Fruit fly (Drosophila melanogaster) whole organism, prepupa: ENCODE data around the gene TwdlV.

Source experiments
- CG10669 ChIP-seq: fragments of 200-800 bp; sonication (Bioruptor generic); optimal IDR thresholded peaks from 3 replicates; lab custom pipeline; 2018; ENCODE audit warnings: missing biosample characterization, mild to moderate bottlenecking, missing genetic modification characterization, moderate library complexity
- CG11762 ChIP-seq: fragments of 200-800 bp; sonication (Bioruptor generic); optimal IDR thresholded peaks from 3 replicates; lab custom pipeline; 2016; ENCODE audit warnings: missing biosample characterization, missing genetic modification characterization; ENCODE audit not compliant: insufficient read depth
- CG15336 ChIP-seq: fragments of 200-800 bp; sonication (Bioruptor generic); IDR thresholded peaks from 2 replicates; pipeline ENCODE4 v1.3.6; 2022; ENCODE audit warnings: missing biosample characterization, missing genetic modification characterization
- CG1621 ChIP-seq: fragments of 200-800 bp; sonication (Bioruptor generic); optimal IDR thresholded peaks from 3 replicates; lab custom pipeline; 2018; ENCODE audit warnings: missing biosample characterization, mild to moderate bottlenecking, missing genetic modification characterization
- CG3032 ChIP-seq: fragments of 200-800 bp; optimal IDR thresholded peaks from 2 replicates; lab custom pipeline; 2019; ENCODE audit warnings: missing biosample characterization, mild to moderate bottlenecking, missing genetic modification characterization, moderate library complexity
- CG31627 ChIP-seq: fragments of 200-800 bp; sonication (Bioruptor generic); optimal IDR thresholded peaks from 3 replicates; lab custom pipeline; 2016; ENCODE audit warnings: missing biosample characterization, missing genetic modification characterization
- CG34406 ChIP-seq: fragments of 200-800 bp; sonication (Bioruptor generic); optimal IDR thresholded peaks from 3 replicates; lab custom pipeline; 2016; ENCODE audit warnings: missing biosample characterization, missing genetic modification characterization
- CG3919 ChIP-seq: fragments of 200-800 bp; sonication (Bioruptor generic); optimal IDR thresholded peaks from 3 replicates; lab custom pipeline; 2016; ENCODE audit warnings: missing biosample characterization, missing genetic modification characterization
- CG4318 ChIP-seq: fragments of 200-800 bp; sonication (Bioruptor generic); optimal IDR thresholded peaks from 3 replicates; lab custom pipeline; 2017; ENCODE audit warnings: missing biosample characterization, mild to moderate bottlenecking, missing genetic modification characterization
- CG6163 ChIP-seq: fragments of 200-800 bp; sonication (Bioruptor generic); IDR thresholded peaks from 3 replicates; pipeline ENCODE4 v1.3.6; 2022; ENCODE audit warnings: missing biosample characterization, missing genetic modification characterization
- CG6276 ChIP-seq: fragments of 200-800 bp; sonication (Bioruptor generic); optimal IDR thresholded peaks from 2 replicates; lab custom pipeline; 2017; ENCODE audit warnings: missing biosample characterization, mild to moderate bottlenecking, missing genetic modification characterization
- CG6792 ChIP-seq: fragments of 200-800 bp; sonication (Bioruptor generic); optimal IDR thresholded peaks from 3 replicates; lab custom pipeline; 2016; ENCODE audit warnings: missing biosample characterization, missing genetic modification characterization
- CG6854 ChIP-seq: fragments of 200-800 bp; sonication (Bioruptor generic); optimal IDR thresholded peaks from 2 replicates; lab custom pipeline; 2017; ENCODE audit warnings: missing biosample characterization, mild to moderate bottlenecking, missing genetic modification characterization
- CG7368 ChIP-seq: fragments of 200-800 bp; sonication (Bioruptor generic); optimal IDR thresholded peaks from 3 replicates; lab custom pipeline; 2016; ENCODE audit warnings: missing biosample characterization, missing genetic modification characterization
- CG8319 ChIP-seq: fragments of 200-800 bp; sonication (Bioruptor generic); optimal IDR thresholded peaks from 3 replicates; lab custom pipeline; 2016; ENCODE audit warnings: missing biosample characterization, missing genetic modification characterization
- CG8632 ChIP-seq: fragments of 200-800 bp; sonication (Bioruptor generic); optimal IDR thresholded peaks from 3 replicates; lab custom pipeline; 2016; ENCODE audit warnings: missing biosample characterization, missing genetic modification characterization
- CG9139 ChIP-seq: fragments of 200-800 bp; sonication (Bioruptor generic); optimal IDR thresholded peaks from 3 replicates; lab custom pipeline; 2017; ENCODE audit warnings: missing biosample characterization, mild to moderate bottlenecking, missing genetic modification characterization
- Eip75B ChIP-seq: fragments of 200-800 bp; sonication (Bioruptor generic); optimal IDR thresholded peaks from 3 replicates; lab custom pipeline; 2016; ENCODE audit warnings: missing biosample characterization, missing genetic modification characterization
- Eip78C ChIP-seq: fragments of 200-800 bp; sonication (Bioruptor generic); peaks from one replicate; lab custom pipeline; 2016; ENCODE audit warnings: missing biosample characterization, missing genetic modification characterization
- Eip93F ChIP-seq: fragments of 200-800 bp; sonication (Bioruptor generic); optimal IDR thresholded peaks from 2 replicates; lab custom pipeline; 2016; ENCODE audit warnings: missing biosample characterization, mild to moderate bottlenecking, missing genetic modification characterization
- Ets21C ChIP-seq: fragments of 200-800 bp; sonication (Bioruptor generic); optimal IDR thresholded peaks from 3 replicates; lab custom pipeline; 2016; ENCODE audit warnings: missing biosample characterization, missing genetic modification characterization
- Ets96B ChIP-seq: fragments of 200-800 bp; optimal IDR thresholded peaks from 2 replicates; lab custom pipeline; 2019; ENCODE audit warnings: missing biosample characterization, mild to moderate bottlenecking, missing genetic modification characterization, moderate library complexity
- Gug ChIP-seq: fragments of 200-800 bp; sonication (Bioruptor generic); IDR thresholded peaks from 2 replicates; pipeline ENCODE4 v1.3.6; 2022; ENCODE audit warnings: missing biosample characterization, missing genetic modification characterization
- Hr4 ChIP-seq: fragments of 200-800 bp; sonication (Bioruptor generic); optimal IDR thresholded peaks from 3 replicates; lab custom pipeline; 2016; ENCODE audit warnings: missing biosample characterization, missing genetic modification characterization
- Met ChIP-seq: fragments of 200-800 bp; sonication (Bioruptor generic); optimal IDR thresholded peaks from 3 replicates; lab custom pipeline; 2016; ENCODE audit warnings: missing biosample characterization, missing genetic modification characterization
- OdsH ChIP-seq: fragments of 200-800 bp; sonication (Bioruptor generic); optimal IDR thresholded peaks from 3 replicates; lab custom pipeline; 2016; ENCODE audit warnings: missing biosample characterization, missing genetic modification characterization
- Smox ChIP-seq: fragments of 200-800 bp; sonication (Bioruptor generic); optimal IDR thresholded peaks from 3 replicates; lab custom pipeline; 2016; ENCODE audit warnings: missing biosample characterization, missing genetic modification characterization
- Sox102F ChIP-seq: fragments of 200-800 bp; sonication (Bioruptor generic); optimal IDR thresholded peaks from 2 replicates; lab custom pipeline; 2016; ENCODE audit warnings: missing biosample characterization, mild to moderate bottlenecking, missing genetic modification characterization
- Sox14 ChIP-seq: fragments of 200-800 bp; sonication (Bioruptor generic); optimal IDR thresholded peaks from 3 replicates; lab custom pipeline; 2016; ENCODE audit warnings: missing biosample characterization, missing genetic modification characterization
- Sox15 ChIP-seq: fragments of 200-800 bp; sonication (Bioruptor generic); optimal IDR thresholded peaks from 3 replicates; lab custom pipeline; 2016; ENCODE audit warnings: missing biosample characterization, missing genetic modification characterization
- cyc ChIP-seq: fragments of 200-800 bp; sonication (Bioruptor generic); optimal IDR thresholded peaks from 3 replicates; lab custom pipeline; 2016; ENCODE audit warnings: missing biosample characterization, missing genetic modification characterization
- dsx ChIP-seq: fragments of 200-800 bp; optimal IDR thresholded peaks from 3 replicates; lab custom pipeline; 2019; ENCODE audit warnings: missing biosample characterization, mild to moderate bottlenecking, missing genetic modification characterization, moderate library complexity; ENCODE audit not compliant: poor library complexity, severe bottlenecking
- eg ChIP-seq: fragments of 200-800 bp; sonication (Bioruptor generic); IDR thresholded peaks from 3 replicates; pipeline ENCODE4 v1.3.6; 2022; ENCODE audit warnings: missing biosample characterization, missing genetic modification characterization
- esn ChIP-seq: fragments of 200-800 bp; sonication (Bioruptor generic); optimal IDR thresholded peaks from 2 replicates; lab custom pipeline; 2016; ENCODE audit warnings: missing biosample characterization, mild to moderate bottlenecking, missing genetic modification characterization, moderate library complexity
- fd85E ChIP-seq: fragments of 200-800 bp; sonication (Bioruptor generic); optimal IDR thresholded peaks from 3 replicates; lab custom pipeline; 2016; ENCODE audit warnings: missing biosample characterization, missing genetic modification characterization
- lz ChIP-seq: fragments of 200-800 bp; sonication (Bioruptor generic); optimal IDR thresholded peaks from 3 replicates; lab custom pipeline; 2016; ENCODE audit warnings: missing biosample characterization, missing genetic modification characterization
- net ChIP-seq: fragments of 200-800 bp; sonication (Bioruptor generic); optimal IDR thresholded peaks from 3 replicates; lab custom pipeline; 2016; ENCODE audit warnings: missing biosample characterization, missing genetic modification characterization
- pdm3 ChIP-seq: fragments of 200-800 bp; sonication (Bioruptor generic); optimal IDR thresholded peaks from 3 replicates; lab custom pipeline; 2016; ENCODE audit warnings: missing biosample characterization, missing genetic modification characterization
- salr ChIP-seq, 2 experiments: fragments of 200-800 bp; sonication (Bioruptor generic); optimal IDR thresholded peaks; 3 replicates each; lab custom pipeline; 2016 to 2018; ENCODE audit warnings: missing biosample characterization in 2 of 2, missing genetic modification characterization in 2 of 2, mild to moderate bottlenecking in 1 of 2
- spab ChIP-seq: fragments of 200-800 bp; sonication (Bioruptor generic); optimal IDR thresholded peaks from 2 replicates; lab custom pipeline; 2017; ENCODE audit warnings: missing biosample characterization, mild to moderate bottlenecking, missing genetic modification characterization, missing genetic modification reagents
- ss ChIP-seq, 2 experiments: fragments of 200-800 bp; sonication (Bioruptor generic); optimal IDR thresholded peaks; 2 replicates in 1 of 2; 3 replicates in 1 of 2; lab custom pipeline; 2017 to 2018; ENCODE audit warnings: mild to moderate bottlenecking in 2 of 2, missing biosample characterization in 2 of 2, missing genetic modification characterization in 2 of 2, moderate library complexity in 1 of 2
- svp ChIP-seq: fragments of 200-800 bp; sonication (Bioruptor generic); peaks from one replicate; lab custom pipeline; 2016; ENCODE audit warnings: missing biosample characterization, missing genetic modification characterization
- topi ChIP-seq: fragments of 200-800 bp; sonication (Bioruptor generic); optimal IDR thresholded peaks from 3 replicates; lab custom pipeline; 2016; ENCODE audit warnings: missing biosample characterization, missing genetic modification characterization

The TwdlV gene

dm6 chr3R:4215264-4215993 is 39.1 kb upstream of the TwdlV start, which contains the start of gene CG14636 (continued):
- TF ChIP-seq CG8319 (peak; percentile 66), dsx (GFP tag; lab: Kevin White, UChicago) (peak; percentile 25), CG10669 (GFP tag; lab: Kevin White, UChicago) (peak; percentile 46), lz (GFP tag; lab: Kevin White, UChicago) (peak; percentile 46), Ets96B (tag; lab: Kevin White, UChicago) (peak; percentile 46), Hr4 (GFP tag; lab: Kevin White, UChicago) (peak; percentile 78), CG31627 (GFP tag; lab: Kevin White, UChicago) (peak; percentile 67), CG6276 (no peak), Sox14 (GFP tag; lab: Kevin White, UChicago) (peak; percentile 62), salr (GFP tag; optimal IDR thresholded peaks at IDR 0.05; lab: Kevin White, UChicago) (peak in 1 of 2 experiments; percentile 10), cyc (GFP tag; lab: Kevin White, UChicago) (peak; percentile 56), fd85E (peak; percentile 13), net (GFP tag; lab: Kevin White, UChicago) (peak; percentile 73), CG6854 (GFP tag; lab: Kevin White, UChicago) (no peak), CG11762 (GFP tag; lab: Kevin White, UChicago) (peak; percentile 71), eg (GFP tag; lab: Robert Waterston, UW) (peak; percentile 69), Ets21C (GFP tag; lab: Kevin White, UChicago) (peak; percentile 56), CG15336 (GFP tag; lab: Robert Waterston, UW) (peak; percentile 79), Eip78C (GFP tag; lab: Kevin White, UChicago) (peak; percentile 94), Smox (no peak), CG3032 (tag; lab: Kevin White, UChicago) (peak; percentile 47), CG1621 (tag; lab: Kevin White, UChicago) (no peak), Gug (GFP tag; lab: Robert Waterston, UW) (peak; percentile 63), CG6792 (GFP tag; lab: Kevin White, UChicago) (peak; percentile 46)
- TF ChIP-seq, all 60 proteins: peak for 49

- TF ChIP-seq Met (no peak), Sox15 (GFP tag; lab: Kevin White, UChicago) (no peak), Eip75B (GFP tag; lab: Kevin White, UChicago) (no peak), eg (GFP tag; lab: Robert Waterston, UW) (no peak), CG6163 (GFP tag; lab: Robert Waterston, UW) (no peak), CG34406 (GFP tag; lab: Kevin White, UChicago) (no peak), CG6854 (GFP tag; lab: Kevin White, UChicago) (no peak), ss (GFP tag; optimal IDR thresholded peaks at IDR 0.05; lab: Kevin White, UChicago) (no peak), CG31627 (GFP tag; lab: Kevin White, UChicago) (no peak), CG11762 (GFP tag; lab: Kevin White, UChicago) (no peak), CG3032 (tag; lab: Kevin White, UChicago) (no peak), CG7368 (no peak), dsx (GFP tag; lab: Kevin White, UChicago) (no peak), CG3919 (GFP tag; lab: Kevin White, UChicago) (no peak), Sox14 (GFP tag; lab: Kevin White, UChicago) (no peak)
- TF ChIP-seq, all 60 proteins: peak for 0
Measured at dm6 chr3R:4220030-4220429, 34.5 kb upstream of the TwdlV start, which contains the start of gene CG31516. TSS of gene CG31516 (minus strand) at chr3R:4220130.

- TF ChIP-seq cyc (GFP tag; lab: Kevin White, UChicago) (peak; percentile 20), CG31627 (GFP tag; lab: Kevin White, UChicago) (peak; percentile 26), CG8632 (GFP tag; lab: Kevin White, UChicago) (no peak), Sox14 (GFP tag; lab: Kevin White, UChicago) (peak; percentile 48), Sox102F (GFP tag; lab: Kevin White, UChicago) (no peak), CG6276 (no peak), CG15336 (GFP tag; lab: Robert Waterston, UW) (no peak), OdsH (GFP tag; lab: Kevin White, UChicago) (no peak), Sox15 (GFP tag; lab: Kevin White, UChicago) (no peak), CG34406 (GFP tag; lab: Kevin White, UChicago) (no peak), CG4318 (GFP tag; lab: Kevin White, UChicago) (no peak), topi (GFP tag; lab: Kevin White, UChicago) (no peak), CG6792 (GFP tag; lab: Kevin White, UChicago) (no peak), svp (GFP tag; lab: Kevin White, UChicago) (no peak), Eip93F (no peak), spab (GFP tag; lab: Kevin White, UChicago) (no peak), pdm3 (GFP tag; lab: Kevin White, UChicago) (no peak), CG3032 (tag; lab: Kevin White, UChicago) (peak; percentile 44), CG6163 (GFP tag; lab: Robert Waterston, UW) (peak; percentile 27; the same call in 1 of the 3 replicates), CG9139 (GFP tag; lab: Kevin White, UChicago) (no peak), eg (GFP tag; lab: Robert Waterston, UW) (no peak), esn (GFP tag; lab: Kevin White, UChicago) (peak; percentile 32)
Measured at dm6 chr3R:4220780-4221179, 33.7 kb upstream of the TwdlV start.
